Fruit fly (Drosophila melanogaster) whole organism, embryonic: ENCODE data around the gene CG42540.

Experiments
- Antp ChIP-seq: fragments of 200-800 bp; sonication (Bioruptor generic); optimal IDR thresholded peaks from 3 replicates; lab custom pipeline; 2016; ENCODE audit warnings: missing biosample characterization, missing genetic modification characterization
- BtbVII ChIP-seq: fragments of 200-800 bp; sonication (Bioruptor generic); optimal IDR thresholded peaks from 3 replicates; lab custom pipeline; 2017; ENCODE audit warnings: missing biosample characterization, mild to moderate bottlenecking, missing genetic modification characterization
- Bteb2 ChIP-seq: fragments of 200-800 bp; sonication (Bioruptor generic); optimal IDR thresholded peaks from 2 replicates; lab custom pipeline; 2016; ENCODE audit warnings: missing biosample characterization, missing genetic modification characterization
- CG10147 ChIP-seq: fragments of 200-800 bp; sonication (Bioruptor generic); optimal IDR thresholded peaks from 2 replicates; lab custom pipeline; 2019; ENCODE audit warnings: missing biosample characterization, mild to moderate bottlenecking, missing genetic modification characterization, moderate library complexity
- CG10366 ChIP-seq: fragments of 200-800 bp; sonication (Bioruptor generic); IDR thresholded peaks from 2 replicates; pipeline ENCODE4 v1.3.6; 2022; ENCODE audit warnings: missing biosample characterization, missing genetic modification characterization
- CG11093 ChIP-seq: fragments of 200-800 bp; sonication (Bioruptor generic); IDR thresholded peaks from 3 replicates; pipeline ENCODE4 v1.3.6; 2022; ENCODE audit warnings: missing biosample characterization, missing genetic modification characterization
- CG11696 ChIP-seq: fragments of 200-800 bp; sonication (Bioruptor generic); IDR thresholded peaks from 2 replicates; pipeline ENCODE4 v1.3.6; 2022; ENCODE audit warnings: missing biosample characterization, missing genetic modification characterization
- CG11723 ChIP-seq: fragments of 200-800 bp; sonication (Bioruptor generic); optimal IDR thresholded peaks from 2 replicates; lab custom pipeline; 2017; ENCODE audit warnings: missing biosample characterization, mild to moderate bottlenecking, missing genetic modification characterization
- CG12299 ChIP-seq: fragments of 200-800 bp; sonication (Bioruptor generic); optimal IDR thresholded peaks from 2 replicates; lab custom pipeline; 2018; ENCODE audit warnings: missing biosample characterization, mild to moderate bottlenecking, missing genetic modification characterization
- CG12769 ChIP-seq: fragments of 200-800 bp; sonication (Bioruptor generic); optimal IDR thresholded peaks from 2 replicates; lab custom pipeline; 2019; ENCODE audit warnings: missing biosample characterization, mild to moderate bottlenecking, missing genetic modification characterization, moderate library complexity
- CG13287 ChIP-seq: fragments of 200-800 bp; sonication (Bioruptor generic); IDR thresholded peaks from 2 replicates; pipeline ENCODE4 v1.3.6; 2022; ENCODE audit warnings: missing biosample characterization, missing genetic modification characterization; ENCODE audit not compliant: partially characterized antibody
- CG17568 ChIP-seq: fragments of 200-800 bp; sonication (Bioruptor generic); optimal IDR thresholded peaks from 2 replicates; lab custom pipeline; 2018; ENCODE audit warnings: missing biosample characterization, mild to moderate bottlenecking, missing genetic modification characterization, moderate library complexity
- CG1832 ChIP-seq: fragments of 200-800 bp; sonication (Bioruptor generic); optimal IDR thresholded peaks from 2 replicates; lab custom pipeline; 2017; ENCODE audit warnings: missing biosample characterization, mild to moderate bottlenecking, missing genetic modification characterization, inconsistent platforms
- CG18764 ChIP-seq: fragments of 200-800 bp; sonication (Bioruptor generic); optimal IDR thresholded peaks from 3 replicates; lab custom pipeline; 2016; ENCODE audit warnings: missing biosample characterization, missing genetic modification characterization
- CG34376 ChIP-seq: fragments of 200-800 bp; sonication (Bioruptor generic); optimal IDR thresholded peaks from 2 replicates; lab custom pipeline; 2018; ENCODE audit warnings: missing biosample characterization, mild to moderate bottlenecking, missing genetic modification characterization
- CG6854 ChIP-seq: fragments of 200-800 bp; sonication (Bioruptor generic); optimal IDR thresholded peaks from 3 replicates; lab custom pipeline; 2017; ENCODE audit warnings: missing biosample characterization, mild to moderate bottlenecking, missing genetic modification characterization
- CG8089 ChIP-seq: fragments of 200-800 bp; sonication (Bioruptor generic); optimal IDR thresholded peaks from 3 replicates; lab custom pipeline; 2016; ENCODE audit warnings: missing biosample characterization, missing genetic modification characterization
- D19B ChIP-seq: fragments of 200-800 bp; sonication (Bioruptor generic); optimal IDR thresholded peaks from 2 replicates; lab custom pipeline; 2017; ENCODE audit warnings: missing biosample characterization, mild to moderate bottlenecking, missing genetic modification characterization
- ERR ChIP-seq: fragments of 200-800 bp; sonication (Bioruptor generic); optimal IDR thresholded peaks from 2 replicates; lab custom pipeline; 2016; ENCODE audit warnings: missing biosample characterization, missing genetic modification characterization
- Fer1 ChIP-seq: fragments of 200-800 bp; sonication (Bioruptor generic); optimal IDR thresholded peaks from 2 replicates; lab custom pipeline; 2017; ENCODE audit warnings: missing biosample characterization, mild to moderate bottlenecking, missing genetic modification characterization
- Hmx ChIP-seq: fragments of 200-800 bp; sonication (Bioruptor generic); optimal IDR thresholded peaks from 2 replicates; lab custom pipeline; 2016; ENCODE audit warnings: missing biosample characterization, missing genetic modification characterization
- Lhr ChIP-seq: fragments of 200-800 bp; sonication (Bioruptor generic); optimal IDR thresholded peaks from 3 replicates; lab custom pipeline; 2017; ENCODE audit warnings: mild to moderate bottlenecking, missing biosample characterization, missing genetic modification reagents, missing genetic modification characterization
- NC2β ChIP-seq: fragments of 200-800 bp; sonication (Bioruptor generic); optimal IDR thresholded peaks from 2 replicates; lab custom pipeline; 2016; ENCODE audit warnings: missing biosample characterization, missing genetic modification characterization
- Pdp1 ChIP-seq, 2 experiments: fragments of 200-800 bp; sonication (Bioruptor generic); optimal IDR thresholded peaks; 3 replicates each; lab custom pipeline; 2016; ENCODE audit warnings: missing biosample characterization in 2 of 2, missing genetic modification characterization in 2 of 2, mild to moderate bottlenecking in 1 of 2, moderate library complexity in 1 of 2
- cad ChIP-seq: fragments of >200 bp; optimal IDR thresholded peaks from 2 replicates; lab custom pipeline; 2017; ENCODE audit warnings: missing biosample characterization, missing genetic modification characterization
- cato ChIP-seq: fragments of 200-800 bp; sonication (Bioruptor generic); optimal IDR thresholded peaks from 2 replicates; lab custom pipeline; 2016; ENCODE audit warnings: missing biosample characterization, missing genetic modification characterization, borderline replicate concordance
- dysf ChIP-seq: fragments of 200-800 bp; sonication (Bioruptor generic); IDR thresholded peaks from 3 replicates; pipeline ENCODE4 v1.3.6; 2022; ENCODE audit warnings: missing biosample characterization, missing genetic modification characterization
- exex ChIP-seq: fragments of 200-800 bp; sonication (Bioruptor generic); optimal IDR thresholded peaks from 4 replicates; lab custom pipeline; 2018; ENCODE audit warnings: missing biosample characterization, mild to moderate bottlenecking, missing genetic modification characterization, moderate library complexity
- gcm ChIP-seq: fragments of 200-800 bp; sonication (Bioruptor generic); optimal IDR thresholded peaks from 2 replicates; lab custom pipeline; 2019; ENCODE audit warnings: missing biosample characterization, mild to moderate bottlenecking, missing genetic modification characterization, moderate library complexity
- grn ChIP-seq: fragments of 200-800 bp; sonication (Bioruptor generic); optimal IDR thresholded peaks from 3 replicates; lab custom pipeline; 2017; ENCODE audit warnings: missing biosample characterization, missing genetic modification characterization
- lab ChIP-seq: fragments of 200-800 bp; sonication (Bioruptor generic); optimal IDR thresholded peaks from 3 replicates; lab custom pipeline; 2017; ENCODE audit warnings: missing biosample characterization, missing genetic modification characterization, mild to moderate bottlenecking, moderate library complexity, missing genetic modification reagents
- mirr ChIP-seq: fragments of 200-800 bp; sonication (Bioruptor generic); optimal IDR thresholded peaks from 3 replicates; lab custom pipeline; 2018; ENCODE audit warnings: missing biosample characterization, mild to moderate bottlenecking, missing genetic modification characterization
- nau ChIP-seq: fragments of 200-800 bp; sonication (Bioruptor generic); optimal IDR thresholded peaks from 3 replicates; lab custom pipeline; 2017; ENCODE audit warnings: missing biosample characterization, mild to moderate bottlenecking, missing genetic modification characterization, missing genetic modification reagents
- nmo ChIP-seq: fragments of 200-800 bp; sonication (Bioruptor generic); optimal IDR thresholded peaks from 2 replicates; lab custom pipeline; 2018; ENCODE audit warnings: missing biosample characterization, mild to moderate bottlenecking, missing genetic modification characterization, moderate library complexity
- scrt ChIP-seq: fragments of 200-800 bp; sonication (Bioruptor generic); optimal IDR thresholded peaks from 2 replicates; lab custom pipeline; 2018; ENCODE audit warnings: missing biosample characterization, mild to moderate bottlenecking, missing genetic modification characterization, moderate library complexity
- sens ChIP-seq: fragments of 200-800 bp; sonication (Bioruptor generic); peaks from one replicate; lab custom pipeline; 2016; ENCODE audit warnings: missing biosample characterization, missing genetic modification characterization
- so ChIP-seq: fragments of 200-800 bp; sonication (Bioruptor generic); IDR thresholded peaks from 3 replicates; pipeline ENCODE4 v1.3.6; 2022; ENCODE audit warnings: missing biosample characterization, missing genetic modification characterization
- stc ChIP-seq: fragments of 200-800 bp; sonication (Bioruptor generic); IDR thresholded peaks from 2 replicates; pipeline ENCODE4 v1.3.6; 2022; ENCODE audit warnings: missing biosample characterization, missing genetic modification characterization
- tgo ChIP-seq: fragments of 200-800 bp; sonication (Bioruptor generic); IDR thresholded peaks from 3 replicates; pipeline ENCODE4 v1.3.6; 2022; ENCODE audit warnings: missing biosample characterization, missing genetic modification characterization
- tio ChIP-seq: fragments of 200-800 bp; sonication (Bioruptor generic); optimal IDR thresholded peaks from 2 replicates; lab custom pipeline; 2017; ENCODE audit warnings: missing biosample characterization, missing genetic modification characterization, inconsistent platforms

CG42540 gene

dm6 chr3L:4550153-4550802 lies 5.6 kb upstream of the CG42540 start (continued):
- no peak for TF ChIP-seq gcm
- TF ChIP-seq cad (GFP tag; lab: Kevin White, UChicago) = peak; percentile 45
- no peak for TF ChIP-seq CG11696 (GFP tag; lab: Robert Waterston, UW)
- no peak for TF ChIP-seq CG1832
- no peak for TF ChIP-seq Lhr
- TF ChIP-seq CG13287 (GFP tag; lab: Robert Waterston, UW) = no peak
- peak; percentile 96 for TF ChIP-seq exex (tag; lab: Kevin White, UChicago)
- TF ChIP-seq tgo (GFP tag; lab: Robert Waterston, UW) = no peak
- no peak for TF ChIP-seq CG10147
- TF ChIP-seq tio (GFP tag; lab: Kevin White, UChicago) = no peak
- TF ChIP-seq Pdp1 (GFP tag; optimal IDR thresholded peaks at IDR 0.05; lab: Kevin White, UChicago) = peak in 1 of 2 experiments; percentile 27
- TF ChIP-seq mirr (GFP tag; lab: Kevin White, UChicago) = peak; percentile 64
- TF ChIP-seq CG11723 (GFP tag; lab: Kevin White, UChicago) = no peak
- no peak for TF ChIP-seq Bteb2 (GFP tag; lab: Kevin White, UChicago)
- no peak for TF ChIP-seq stc (GFP tag; lab: Robert Waterston, UW)
- no peak for TF ChIP-seq cato (GFP tag; lab: Kevin White, UChicago)
- no peak for TF ChIP-seq CG18764 (GFP tag; lab: Kevin White, UChicago)
- no peak for TF ChIP-seq Fer1 (GFP tag; lab: Kevin White, UChicago)
- peak; percentile 62 for TF ChIP-seq sens (GFP tag; lab: Kevin White, UChicago)
- no peak for TF ChIP-seq ERR (GFP tag; lab: Kevin White, UChicago)
- TF ChIP-seq CG12769 (tag; lab: Kevin White, UChicago) = peak; percentile 18
- TF ChIP-seq CG34376 = peak; percentile 40
- no peak for TF ChIP-seq D19B (GFP tag; lab: Kevin White, UChicago)
- no peak for TF ChIP-seq Hmx (GFP tag; lab: Kevin White, UChicago)
- no peak for TF ChIP-seq CG10366
- TF ChIP-seq CG6854 (GFP tag; lab: Kevin White, UChicago) = peak; percentile 7
- TF ChIP-seq CG12299 (tag; lab: Kevin White, UChicago) = no peak
- TF ChIP-seq NC2β (GFP tag; lab: Kevin White, UChicago) = no peak
- TF ChIP-seq scrt (GFP tag; lab: Kevin White, UChicago) = no peak
- no peak for TF ChIP-seq CG8089
- TF ChIP-seq CG17568 (GFP tag; lab: Kevin White, UChicago) = peak; percentile 9
- TF ChIP-seq CG11093 (GFP tag; lab: Robert Waterston, UW) = no peak
- TF ChIP-seq nau (GFP tag; lab: Kevin White, UChicago) = no peak
- peak; percentile 75 for TF ChIP-seq BtbVII
- TF ChIP-seq grn (GFP tag; lab: Kevin White, UChicago) = peak; percentile 19

- TF ChIP-seq so (GFP tag; lab: Robert Waterston, UW) = no peak
- TF ChIP-seq dysf (GFP tag; lab: Robert Waterston, UW) = no peak
- TF ChIP-seq nmo (GFP tag; lab: Kevin White, UChicago) = no peak
- peak; percentile 68 for TF ChIP-seq lab (GFP tag; lab: Kevin White, UChicago)
- TF ChIP-seq Antp (GFP tag; lab: Kevin White, UChicago) = no peak
- TF ChIP-seq exex (tag; lab: Kevin White, UChicago) = peak; percentile 80
- TF ChIP-seq Fer1 (GFP tag; lab: Kevin White, UChicago) = no peak
These were observed 4.1 kb upstream of the CG42540 start for dm6 chr3L:4551810-4552209.
